Fruit fly (Drosophila melanogaster) whole organism, embryonic: Measurements from ENCODE around the gene CG9288.

ENCODE experiments used
- Aef1 ChIP-seq: fragments of 200-800 bp; sonication (Bioruptor generic); IDR thresholded peaks from 3 replicates; pipeline ENCODE4 v1.3.6; 2022; ENCODE audit warnings: missing biosample characterization, missing genetic modification characterization
- BtbVII ChIP-seq: fragments of 200-800 bp; sonication (Bioruptor generic); optimal IDR thresholded peaks from 3 replicates; lab custom pipeline; 2017; ENCODE audit warnings: missing biosample characterization, mild to moderate bottlenecking, missing genetic modification characterization
- CG10321 ChIP-seq: fragments of 200-800 bp; sonication (Bioruptor generic); IDR thresholded peaks from 2 replicates; pipeline ENCODE4 v1.3.6; 2022; ENCODE audit warnings: missing biosample characterization, missing genetic modification characterization
- CG10366 ChIP-seq: fragments of 200-800 bp; sonication (Bioruptor generic); IDR thresholded peaks from 2 replicates; pipeline ENCODE4 v1.3.6; 2022; ENCODE audit warnings: missing biosample characterization, missing genetic modification characterization
- CG10654 ChIP-seq: fragments of 200-800 bp; sonication (Bioruptor generic); optimal IDR thresholded peaks from 2 replicates; lab custom pipeline; 2016; ENCODE audit warnings: missing biosample characterization, missing genetic modification characterization
- CG11696 ChIP-seq: fragments of 200-800 bp; sonication (Bioruptor generic); IDR thresholded peaks from 2 replicates; pipeline ENCODE4 v1.3.6; 2022; ENCODE audit warnings: missing biosample characterization, missing genetic modification characterization
- CG12071 ChIP-seq: fragments of 200-800 bp; sonication (Bioruptor generic); optimal IDR thresholded peaks from 3 replicates; lab custom pipeline; 2018; ENCODE audit warnings: missing biosample characterization, mild to moderate bottlenecking, missing genetic modification characterization
- CG13296 ChIP-seq: fragments of 200-800 bp; sonication (Bioruptor generic); optimal IDR thresholded peaks from 3 replicates; lab custom pipeline; 2018; ENCODE audit warnings: missing biosample characterization, mild to moderate bottlenecking, missing genetic modification characterization
- CG14860 ChIP-seq: fragments of 200-800 bp; sonication (Bioruptor generic); IDR thresholded peaks from 3 replicates; pipeline ENCODE4 v1.3.6; 2022; ENCODE audit warnings: missing biosample characterization, missing genetic modification characterization; ENCODE audit not compliant: partially characterized antibody
- CG16815 ChIP-seq: fragments of 200-800 bp; sonication (Bioruptor generic); optimal IDR thresholded peaks from 3 replicates; lab custom pipeline; 2017; ENCODE audit warnings: missing biosample characterization, mild to moderate bottlenecking, missing genetic modification characterization
- CG2678 ChIP-seq: fragments of 200-800 bp; sonication (Bioruptor generic); optimal IDR thresholded peaks from 3 replicates; lab custom pipeline; 2019; ENCODE audit warnings: missing biosample characterization, mild to moderate bottlenecking, missing genetic modification characterization, moderate library complexity
- CG31224 ChIP-seq: fragments of 200-800 bp; sonication (Bioruptor generic); IDR thresholded peaks from 2 replicates; pipeline ENCODE4 v1.3.6; 2022; ENCODE audit warnings: missing biosample characterization, missing genetic modification characterization
- CG34376 ChIP-seq: fragments of 200-800 bp; sonication (Bioruptor generic); optimal IDR thresholded peaks from 2 replicates; lab custom pipeline; 2018; ENCODE audit warnings: missing biosample characterization, mild to moderate bottlenecking, missing genetic modification characterization
- CG3838 ChIP-seq: fragments of 200-800 bp; sonication (Bioruptor generic); optimal IDR thresholded peaks from 3 replicates; lab custom pipeline; 2016; ENCODE audit warnings: missing biosample characterization, missing genetic modification characterization
- CG4328 ChIP-seq: fragments of 200-800 bp; sonication (Bioruptor generic); optimal IDR thresholded peaks from 3 replicates; lab custom pipeline; 2017; ENCODE audit warnings: missing biosample characterization, missing genetic modification reagents, missing genetic modification characterization
- CG6254 ChIP-seq: fragments of 200-800 bp; sonication (Bioruptor generic); optimal IDR thresholded peaks from 3 replicates; lab custom pipeline; 2017; ENCODE audit warnings: mild to moderate bottlenecking, missing biosample characterization, missing genetic modification reagents, missing genetic modification characterization
- CG6654 ChIP-seq: fragments of 200-800 bp; sonication (Bioruptor generic); optimal IDR thresholded peaks from 2 replicates; lab custom pipeline; 2017; ENCODE audit warnings: missing biosample characterization, mild to moderate bottlenecking, missing genetic modification characterization
- CG6813 ChIP-seq: fragments of 200-800 bp; sonication (Bioruptor generic); optimal IDR thresholded peaks from 2 replicates; lab custom pipeline; 2017; ENCODE audit warnings: missing biosample characterization, missing genetic modification characterization, mild to moderate bottlenecking, moderate library complexity, missing genetic modification reagents
- CG7839 ChIP-seq: fragments of 200-800 bp; sonication (Bioruptor generic); optimal IDR thresholded peaks from 3 replicates; lab custom pipeline; 2018; ENCODE audit warnings: missing biosample characterization, mild to moderate bottlenecking, missing genetic modification characterization, moderate library complexity
- CG8290 ChIP-seq, 3 experiments: fragments of 200-800 bp; sonication (Bioruptor generic); optimal IDR thresholded peaks; 2 replicates each; lab custom pipeline; 2016 to 2019; ENCODE audit warnings: missing biosample characterization in 3 of 3, missing genetic modification characterization in 3 of 3, mild to moderate bottlenecking in 2 of 3, moderate library complexity in 1 of 3
- CG8359 ChIP-seq: fragments of 200-800 bp; sonication (Bioruptor generic); optimal IDR thresholded peaks from 2 replicates; lab custom pipeline; 2017; ENCODE audit warnings: missing biosample characterization, mild to moderate bottlenecking, missing genetic modification characterization, borderline replicate concordance
- CG8944 ChIP-seq: fragments of 200-800 bp; sonication (Bioruptor generic); optimal IDR thresholded peaks from 3 replicates; lab custom pipeline; 2016; ENCODE audit warnings: missing biosample characterization, missing genetic modification characterization
- CG9797 ChIP-seq: fragments of 200-800 bp; sonication (Bioruptor generic); optimal IDR thresholded peaks from 3 replicates; lab custom pipeline; 2018; ENCODE audit warnings: missing biosample characterization, mild to moderate bottlenecking, missing genetic modification characterization
- CTCF ChIP-seq: fragments of 200-800 bp; sonication (Bioruptor generic); optimal IDR thresholded peaks from 2 replicates; lab custom pipeline; 2017; ENCODE audit warnings: missing biosample characterization, mild to moderate bottlenecking, missing genetic modification characterization, moderate library complexity
- Camta ChIP-seq: fragments of 200-800 bp; sonication (Bioruptor generic); optimal IDR thresholded peaks from 2 replicates; lab custom pipeline; 2016; ENCODE audit warnings: missing biosample characterization, missing genetic modification characterization
- CkIIα-i1 ChIP-seq: fragments of 200-800 bp; sonication (Bioruptor generic); IDR thresholded peaks from 2 replicates; pipeline ENCODE4 v1.3.6; 2022; ENCODE audit warnings: missing biosample characterization, missing genetic modification characterization
- CrebB ChIP-seq: fragments of 200-800 bp; sonication (Bioruptor generic); optimal IDR thresholded peaks from 3 replicates; lab custom pipeline; 2018; ENCODE audit warnings: missing biosample characterization, mild to moderate bottlenecking, missing genetic modification characterization
- Dbx ChIP-seq: fragments of 200-800 bp; sonication (Bioruptor generic); IDR thresholded peaks from 3 replicates; pipeline ENCODE4 v1.3.6; 2022; ENCODE audit warnings: missing biosample characterization, missing genetic modification characterization
- Dfd ChIP-seq, 2 experiments: fragments of >200 bp; optimal IDR thresholded peaks; 2 replicates each; lab custom pipeline; 2017; ENCODE audit warnings: missing biosample characterization in 2 of 2, missing genetic modification characterization in 2 of 2
- Lim3 ChIP-seq: fragments of 200-800 bp; sonication (Bioruptor generic); IDR thresholded peaks from 2 replicates; pipeline ENCODE4 v1.3.6; 2022; ENCODE audit warnings: missing biosample characterization, missing genetic modification characterization
- Oli ChIP-seq: fragments of 200-800 bp; sonication (Bioruptor generic); optimal IDR thresholded peaks from 2 replicates; lab custom pipeline; 2018; ENCODE audit warnings: missing biosample characterization, mild to moderate bottlenecking, missing genetic modification characterization, moderate library complexity
- Ravus ChIP-seq: fragments of 200-800 bp; sonication (Bioruptor generic); IDR thresholded peaks from 2 replicates; pipeline ENCODE4 v1.3.6; 2022; ENCODE audit warnings: missing biosample characterization, missing genetic modification characterization
- Sry-β ChIP-seq: fragments of 200-800 bp; sonication (Bioruptor generic); optimal IDR thresholded peaks from 2 replicates; lab custom pipeline; 2018; ENCODE audit warnings: missing biosample characterization, mild to moderate bottlenecking, missing genetic modification characterization, moderate library complexity
- Ssrp ChIP-seq: fragments of 200-800 bp; sonication (Bioruptor generic); optimal IDR thresholded peaks from 2 replicates; lab custom pipeline; 2018; ENCODE audit warnings: missing biosample characterization, mild to moderate bottlenecking, missing genetic modification characterization, moderate library complexity
- Xrp1 ChIP-seq: fragments of 200-800 bp; sonication (Bioruptor generic); IDR thresholded peaks from 2 replicates; pipeline ENCODE4 v1.3.6; 2022; ENCODE audit warnings: missing biosample characterization, missing genetic modification characterization
- br ChIP-seq: fragments of >200 bp; optimal IDR thresholded peaks from 2 replicates; lab custom pipeline; 2017
- bsh ChIP-seq, 2 experiments: fragments of 200-800 bp; sonication (Bioruptor generic); optimal IDR thresholded peaks; 2 replicates each; lab custom pipeline; 2017 to 2018; ENCODE audit warnings: mild to moderate bottlenecking in 2 of 2, missing biosample characterization in 2 of 2, missing genetic modification characterization in 2 of 2, moderate library complexity in 1 of 2
- emc ChIP-seq: fragments of 200-800 bp; sonication (Bioruptor generic); optimal IDR thresholded peaks from 2 replicates; lab custom pipeline; 2016; ENCODE audit warnings: missing biosample characterization, missing genetic modification characterization
- ftz-f1 ChIP-seq: fragments of 200-800 bp; sonication (Bioruptor generic); optimal IDR thresholded peaks from 2 replicates; lab custom pipeline; 2016; ENCODE audit warnings: missing biosample characterization, missing genetic modification characterization
- gcm ChIP-seq: fragments of 200-800 bp; sonication (Bioruptor generic); optimal IDR thresholded peaks from 2 replicates; lab custom pipeline; 2019; ENCODE audit warnings: missing biosample characterization, mild to moderate bottlenecking, missing genetic modification characterization, moderate library complexity
- grn ChIP-seq: fragments of 200-800 bp; sonication (Bioruptor generic); optimal IDR thresholded peaks from 3 replicates; lab custom pipeline; 2017; ENCODE audit warnings: missing biosample characterization, missing genetic modification characterization
- hbn ChIP-seq: fragments of 200-800 bp; sonication (Bioruptor generic); IDR thresholded peaks from 2 replicates; pipeline ENCODE4 v1.3.6; 2022; ENCODE audit warnings: missing biosample characterization, missing genetic modification characterization; ENCODE audit not compliant: partially characterized antibody
- hkb ChIP-seq, 2 experiments: fragments of 200-800 bp in 1 of 2; fragments of >200 bp in 1 of 2; sonication (Bioruptor generic) in 1 of 2; IDR thresholded peaks in 1 of 2; optimal IDR thresholded peaks in 1 of 2; 2 replicates each; pipeline versions ENCODE4 v1.3.6 to Lab custom; 2017 to 2022; ENCODE audit warnings: missing biosample characterization in 1 of 2, missing genetic modification characterization in 1 of 2
- knrl ChIP-seq: fragments of 200-800 bp; sonication (Bioruptor generic); IDR thresholded peaks from 3 replicates; pipeline ENCODE4 v1.3.6; 2022; ENCODE audit warnings: missing biosample characterization, missing genetic modification characterization; ENCODE audit not compliant: partially characterized antibody
- lilli ChIP-seq: fragments of 200-800 bp; sonication (Bioruptor generic); optimal IDR thresholded peaks from 3 replicates; lab custom pipeline; 2016; ENCODE audit warnings: missing biosample characterization, missing genetic modification characterization
- mirr ChIP-seq: fragments of 200-800 bp; sonication (Bioruptor generic); optimal IDR thresholded peaks from 3 replicates; lab custom pipeline; 2018; ENCODE audit warnings: missing biosample characterization, mild to moderate bottlenecking, missing genetic modification characterization
- peb ChIP-seq: fragments of 200-800 bp; sonication (Bioruptor generic); IDR thresholded peaks from 2 replicates; pipeline ENCODE4 v1.3.6; 2022; ENCODE audit warnings: missing biosample characterization, missing genetic modification characterization
- scrt ChIP-seq: fragments of 200-800 bp; sonication (Bioruptor generic); optimal IDR thresholded peaks from 2 replicates; lab custom pipeline; 2018; ENCODE audit warnings: missing biosample characterization, mild to moderate bottlenecking, missing genetic modification characterization, moderate library complexity
- sens ChIP-seq: fragments of 200-800 bp; sonication (Bioruptor generic); peaks from one replicate; lab custom pipeline; 2016; ENCODE audit warnings: missing biosample characterization, missing genetic modification characterization
- sens-2 ChIP-seq: fragments of 200-800 bp; sonication (Bioruptor generic); IDR thresholded peaks from 2 replicates; pipeline ENCODE4 v1.3.6; 2022; ENCODE audit warnings: missing biosample characterization, missing genetic modification characterization

Gene CG9288

dm6 chr3R:13793979-13794665 lies 14.7 kb downstream of the CG9288 start (continued):
- TF ChIP-seq Ssrp (tag; lab: Kevin White, UChicago): peak; percentile 79
- peak; percentile 25 for TF ChIP-seq CG4328 (GFP tag; lab: Kevin White, UChicago)
- peak; percentile 44; the same call in 1 of the 2 replicates for TF ChIP-seq CG10366
- TF ChIP-seq knrl (GFP tag; lab: Robert Waterston, UW): no peak
- TF ChIP-seq CTCF: no peak
- TF ChIP-seq scrt (GFP tag; lab: Kevin White, UChicago): peak; percentile 26
- no peak for TF ChIP-seq Aef1 (GFP tag; lab: Robert Waterston, UW)
- TF ChIP-seq CG34376 (GFP tag; lab: Kevin White, UChicago): no peak
- TF ChIP-seq CG3838 (GFP tag; lab: Kevin White, UChicago): peak; percentile 31
- TF ChIP-seq br (lab: Kevin White, UChicago): no peak
- TF ChIP-seq bsh (GFP tag; optimal IDR thresholded peaks at IDR 0.05; lab: Kevin White, UChicago): peak in 1 of 2 experiments; percentile 94
- TF ChIP-seq Oli (tag; lab: Kevin White, UChicago): peak; percentile 84
- TF ChIP-seq sens (GFP tag; lab: Kevin White, UChicago): peak; percentile 91
- TF ChIP-seq CG8359 (GFP tag; lab: Kevin White, UChicago): peak; percentile 27
- no peak for TF ChIP-seq mirr (GFP tag; lab: Kevin White, UChicago)
- TF ChIP-seq CG13296: peak; percentile 20
- peak; percentile 55 for TF ChIP-seq CG6254 (GFP tag; lab: Kevin White, UChicago)
- no peak for TF ChIP-seq Dbx (GFP tag; lab: Robert Waterston, UW)
- no peak for TF ChIP-seq CG10321 (GFP tag; lab: Robert Waterston, UW)
- no peak for TF ChIP-seq CG6654 (GFP tag; lab: Kevin White, UChicago)
- TF ChIP-seq CG9797 (GFP tag; lab: Kevin White, UChicago): no peak
- peak; percentile 18 for TF ChIP-seq CG8944 (GFP tag; lab: Kevin White, UChicago)
- TF ChIP-seq CG2678 (tag; lab: Kevin White, UChicago): peak; percentile 85
- no peak for TF ChIP-seq emc (GFP tag; lab: Kevin White, UChicago)
- no peak for TF ChIP-seq CrebB
- TF ChIP-seq Xrp1 (GFP tag; lab: Robert Waterston, UW): peak; percentile 83
- TF ChIP-seq Camta: no peak
- peak; percentile 71 for TF ChIP-seq gcm (GFP tag; lab: Kevin White, UChicago)
- no peak for TF ChIP-seq sens-2 (GFP tag; lab: Robert Waterston, UW)
- TF ChIP-seq CG7839 (tag; lab: Kevin White, UChicago): peak; percentile 71
- TF ChIP-seq CG16815 (GFP tag; lab: Kevin White, UChicago): peak; percentile 14
- no peak for TF ChIP-seq CkIIα-i1 (GFP tag; lab: Robert Waterston, UW)
- peak; percentile 29 for TF ChIP-seq lilli (GFP tag; lab: Kevin White, UChicago)
- no peak for TF ChIP-seq Sry-β
- peak; percentile 38 for TF ChIP-seq CG10654 (GFP tag; lab: Kevin White, UChicago)
- TF ChIP-seq Ravus (GFP tag; lab: Robert Waterston, UW): no peak
- TF ChIP-seq hkb (optimal IDR thresholded peaks at IDR 0.05; lab: Kevin White, UChicago): no peak
- TF ChIP-seq hkb (GFP tag; IDR thresholded peaks at IDR 0.05; lab: Robert Waterston, UW): peak; percentile 80
- peak; percentile 37; the same call in 1 of the 2 replicates for TF ChIP-seq peb
- no peak for TF ChIP-seq Dfd (GFP tag; optimal IDR thresholded peaks at IDR 0.05; lab: Kevin White, UChicago)
- 0 out of 2 replicates have a peak, but pooled peaks have one; percentile 25 for TF ChIP-seq CG11696
- no peak for TF ChIP-seq CG8290 (GFP tag; optimal IDR thresholded peaks at IDR 0.05; lab: Kevin White, UChicago)
- TF ChIP-seq CG8290 (tag; optimal IDR thresholded peaks at IDR 0.05; lab: Kevin White, UChicago): no peak
- TF ChIP-seq grn (GFP tag; lab: Kevin White, UChicago): no peak
- TF ChIP-seq CG31224: no peak
- TF ChIP-seq CG6813 (GFP tag; lab: Kevin White, UChicago): no peak
- no peak for TF ChIP-seq Lim3 (GFP tag; lab: Robert Waterston, UW)
- no peak for TF ChIP-seq CG12071 (GFP tag; lab: Kevin White, UChicago)
- TF ChIP-seq BtbVII: no peak
- no peak for TF ChIP-seq CG14860 (GFP tag; lab: Robert Waterston, UW)
- no peak for TF ChIP-seq ftz-f1 (GFP tag; lab: Kevin White, UChicago)
- no peak for TF ChIP-seq hbn
